Worm (Caenorhabditis elegans) whole organism, early embryonic: ENCODE data around the gene smvt-1.

Experiments used
- B0310.2 ChIP-seq: sonication (generic microtip); optimal IDR thresholded peaks from 2 replicates; lab custom pipeline; 2016; ENCODE audit warnings: mild to moderate bottlenecking, missing genetic modification characterization, missing compliant biosample characterization
- F13C5.2 ChIP-seq: sonication (generic microtip); optimal IDR thresholded peaks from 2 replicates; lab custom pipeline; 2017; ENCODE audit warnings: mild to moderate bottlenecking, missing genetic modification characterization, inconsistent platforms, missing compliant biosample characterization
- aly-1 ChIP-seq: sonication (generic microtip); optimal IDR thresholded peaks from 2 replicates; lab custom pipeline; 2016; ENCODE audit warnings: missing genetic modification characterization, missing compliant biosample characterization
- ama-1 ChIP-seq: fragments of 150-350 bp; optimal IDR thresholded peaks from 2 replicates; lab custom pipeline; 2014
- ceh-13 ChIP-seq: fragments of 200-800 bp; sonication (Bioruptor generic); optimal IDR thresholded peaks from 2 replicates; lab custom pipeline; 2018; ENCODE audit warnings: mild to moderate bottlenecking, missing genetic modification characterization, missing compliant biosample characterization
- ceh-36 ChIP-seq: sonication (generic microtip); optimal IDR thresholded peaks from 2 replicates; lab custom pipeline; 2016; ENCODE audit warnings: missing genetic modification characterization, inconsistent platforms, missing compliant biosample characterization
- ets-7 ChIP-seq: sonication (generic microtip); optimal IDR thresholded peaks from 2 replicates; lab custom pipeline; 2016; ENCODE audit warnings: missing genotype, missing genetic modification characterization, missing compliant biosample characterization
- flt-1 ChIP-seq: fragments of 200-800 bp; sonication (Bioruptor generic); IDR thresholded peaks from 2 replicates; pipeline ENCODE4 v1.3.6; 2022; ENCODE audit warnings: missing genetic modification characterization, missing compliant biosample characterization
- hmbx-1 ChIP-seq: sonication (generic microtip); optimal IDR thresholded peaks from 2 replicates; lab custom pipeline; 2016; ENCODE audit warnings: mild to moderate bottlenecking, missing genetic modification characterization, missing compliant biosample characterization
- hmg-4 ChIP-seq: fragments of 200-800 bp; sonication (Bioruptor generic); optimal IDR thresholded peaks from 2 replicates; lab custom pipeline; 2018; ENCODE audit warnings: mild to moderate bottlenecking, missing genetic modification characterization, missing compliant biosample characterization
- hnd-1 ChIP-seq: sonication (generic microtip); optimal IDR thresholded peaks from 2 replicates; lab custom pipeline; 2016; ENCODE audit warnings: missing genetic modification characterization, missing compliant biosample characterization
- pes-1 ChIP-seq: fragments of 200-800 bp; sonication (Bioruptor generic); IDR thresholded peaks from 2 replicates; pipeline ENCODE4 v1.3.6; 2022; ENCODE audit warnings: missing genetic modification reagents, missing genetic modification characterization, missing compliant biosample characterization
- scrt-1 ChIP-seq: fragments of 200-800 bp; sonication (Bioruptor generic); IDR thresholded peaks from 2 replicates; pipeline ENCODE4 v1.3.6; 2022; ENCODE audit warnings: missing genetic modification characterization, missing compliant biosample characterization
- sea-1 ChIP-seq: fragments of 200-800 bp; sonication (Bioruptor generic); conservative IDR thresholded peaks from 2 replicates; pipeline ENCODE4 v1.3.6; 2022; ENCODE audit warnings: missing genetic modification characterization, missing compliant biosample characterization
- tbx-11 ChIP-seq: fragments of 200-800 bp; sonication (Bioruptor generic); IDR thresholded peaks from 2 replicates; pipeline ENCODE4 v1.3.6; 2022; ENCODE audit warnings: missing genetic modification characterization, missing compliant biosample characterization
- tbx-37 ChIP-seq: fragments of 200-800 bp; sonication (Bioruptor generic); conservative IDR thresholded peaks from 2 replicates; pipeline ENCODE4 v1.3.6; 2022; ENCODE audit warnings: missing genetic modification reagents, missing genetic modification characterization, missing compliant biosample characterization
- tra-4 ChIP-seq: sonication (generic microtip); optimal IDR thresholded peaks from 2 replicates; lab custom pipeline; 2017; ENCODE audit warnings: missing genetic modification characterization, missing compliant biosample characterization

The smvt-1 gene

DNA sequence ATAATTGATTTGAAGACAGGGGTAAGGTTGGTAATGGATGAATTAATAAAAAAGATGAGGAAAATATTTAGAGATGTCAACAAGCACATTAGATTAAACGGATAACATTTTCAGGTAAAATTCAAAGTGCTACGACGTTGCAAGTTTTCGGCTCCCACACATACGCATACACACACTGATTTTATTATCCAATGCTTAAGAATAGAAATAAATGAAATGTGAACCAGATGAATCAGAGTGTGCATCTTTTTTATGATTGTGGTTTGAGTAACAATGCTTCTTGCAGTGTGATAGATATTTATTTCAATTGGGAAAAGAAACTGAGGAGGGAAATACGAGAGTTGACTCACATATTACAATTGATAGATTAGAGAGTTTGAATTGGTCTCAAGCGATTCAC lies 10.1 kb downstream of the smvt-1 start:
- TF ChIP-seq scrt-1 (GFP tag; lab: Robert Waterston, UW) (no peak), pes-1 (GFP tag; lab: Robert Waterston, UW) (no peak), ceh-13 (no peak), F13C5.2 (tag; lab: Kevin White, UChicago) (no peak), B0310.2 (no peak), tbx-11 (GFP tag; lab: Robert Waterston, UW) (no peak)

ce11 chrX:2536246-2536772 lies 12.5 kb downstream of the smvt-1 start:
- TF ChIP-seq ceh-13 (no peak), flt-1 (GFP tag; lab: Robert Waterston, UW) (no peak; the same call in 1 of the 2 replicates), ets-7 (peak; percentile 46), hnd-1 (tag; lab: Kevin White, UChicago) (no peak), aly-1 (tag; lab: Kevin White, UChicago) (peak; percentile 51), hmg-4 (peak; percentile 83), ceh-36 (no peak), B0310.2 (peak; percentile 25), scrt-1 (GFP tag; lab: Robert Waterston, UW) (no peak), F13C5.2 (tag; lab: Kevin White, UChicago) (peak; percentile 64)

- TF ChIP-seq F13C5.2 (tag; lab: Kevin White, UChicago), result no peak
Measured at ce11 chrX:2532357-2532756, 16.4 kb downstream of the smvt-1 start, which contains the start of gene tbc-12. Gene tbc-12, minus strand, starts transcription at chrX:2532457.

ce11 chrX:2531276-2531675 lies 17.5 kb downstream of the smvt-1 start:
- TF ChIP-seq tbx-37 (GFP tag; lab: Robert Waterston, UW) (no peak), flt-1 (GFP tag; lab: Robert Waterston, UW) (no peak), F13C5.2 (tag; lab: Kevin White, UChicago) (no peak)

- TF ChIP-seq ets-7 (no peak), flt-1 (GFP tag; lab: Robert Waterston, UW) (0 out of 2 replicates have a peak, but pooled peaks have one; percentile 29), pes-1 (GFP tag; lab: Robert Waterston, UW) (peak; percentile 59)
Measured at ce11 chrX:2527877-2528276, 20.9 kb downstream of the smvt-1 start.

DNA sequence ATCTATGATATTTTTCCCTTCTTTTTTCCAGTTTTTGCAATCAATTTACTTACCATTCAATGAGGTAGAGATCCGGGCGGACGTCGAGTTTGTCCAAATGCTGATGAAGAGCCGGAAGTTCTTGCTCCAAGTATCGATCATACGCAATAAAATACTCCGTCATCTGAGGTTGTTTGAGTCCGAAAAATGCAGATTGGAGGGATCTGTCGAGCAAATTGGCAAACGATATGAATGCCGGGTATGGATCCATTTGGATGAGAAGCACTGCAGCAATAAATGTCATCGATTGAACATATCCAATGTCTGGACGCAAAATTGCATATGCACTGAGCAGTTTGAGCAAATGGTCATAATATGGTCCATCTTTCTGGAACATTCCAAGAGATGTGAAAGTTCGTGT lies 21.6 kb downstream of the smvt-1 start:
- TF ChIP-seq tra-4 (tag; lab: Kevin White, UChicago) (no peak), tbx-37 (GFP tag; lab: Robert Waterston, UW) (no peak), aly-1 (tag; lab: Kevin White, UChicago) (no peak), ceh-13 (no peak), ceh-36 (no peak), pes-1 (GFP tag; lab: Robert Waterston, UW) (no peak), F13C5.2 (tag; lab: Kevin White, UChicago) (no peak), tbx-11 (GFP tag; lab: Robert Waterston, UW) (no peak), hmbx-1 (tag; lab: Kevin White, UChicago) (no peak), B0310.2 (no peak), scrt-1 (GFP tag; lab: Robert Waterston, UW) (no peak), ets-7 (no peak), sea-1 (GFP tag; lab: Robert Waterston, UW) (no peak), flt-1 (GFP tag; lab: Robert Waterston, UW) (no peak), hnd-1 (tag; lab: Kevin White, UChicago) (no peak), ama-1 (lab: Kevin White, UChicago) (no peak), hmg-4 (no peak)

ce11 chrX:2526078-2526477 lies 22.7 kb downstream of the smvt-1 start:
- no peak for TF ChIP-seq tbx-11 (GFP tag; lab: Robert Waterston, UW)
- no peak for TF ChIP-seq ets-7
- no peak for TF ChIP-seq pes-1 (GFP tag; lab: Robert Waterston, UW)
- TF ChIP-seq tbx-37 (GFP tag; lab: Robert Waterston, UW), result no peak
- TF ChIP-seq ceh-36, result no peak

DNA sequence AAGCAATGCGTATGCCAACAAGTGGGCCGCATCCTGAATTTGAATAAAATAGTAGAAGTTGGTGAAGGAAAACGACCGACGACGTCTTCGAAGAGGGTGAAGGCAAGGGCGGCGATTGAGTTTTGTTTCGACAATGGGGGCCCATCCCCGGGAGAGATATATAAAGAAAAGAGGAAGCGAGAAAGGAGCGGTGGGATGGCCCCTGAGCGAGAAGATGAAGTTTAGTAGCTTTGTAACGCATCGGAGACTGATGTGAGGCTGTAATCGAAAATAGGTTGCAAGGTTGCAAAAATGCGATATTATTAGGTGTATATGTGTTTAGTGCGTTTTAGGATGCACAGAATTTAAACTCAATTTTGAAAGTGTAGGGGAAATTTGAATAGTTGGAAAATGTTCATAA lies 26.1 kb downstream of the smvt-1 start:
- TF ChIP-seq hmg-4 (no peak), aly-1 (tag; lab: Kevin White, UChicago) (no peak), flt-1 (GFP tag; lab: Robert Waterston, UW) (no peak), tbx-11 (GFP tag; lab: Robert Waterston, UW) (no peak), B0310.2 (no peak), ama-1 (lab: Kevin White, UChicago) (no peak)

ce11 chrX:2520461-2520860 lies 28.3 kb downstream of the smvt-1 start:
- TF ChIP-seq ceh-36, result no peak
- peak; percentile 32 for TF ChIP-seq hmg-4
